Fruit fly (Drosophila melanogaster) whole organism, wandering third instar larva: ENCODE measurements around the gene Scgbeta.
"Not testable (repeated sequence)": the region's sequence is repeated elsewhere in the genome, so short reads cannot be mapped to it uniquely, and the experiment has no call there.

Experiments used
- Abd-B ChIP-seq: fragments of >200 bp; optimal IDR thresholded peaks from 2 replicates; lab custom pipeline; 2017; ENCODE audit warnings: missing biosample characterization, missing genetic modification characterization
- CG32264 ChIP-seq: fragments of 200-800 bp; sonication (Bioruptor generic); optimal IDR thresholded peaks from 2 replicates; lab custom pipeline; 2016; ENCODE audit warnings: missing biosample characterization, missing genetic modification characterization
- CG9705 ChIP-seq: fragments of 200-800 bp; sonication (Bioruptor generic); optimal IDR thresholded peaks from 2 replicates; lab custom pipeline; 2018; ENCODE audit warnings: missing biosample characterization, mild to moderate bottlenecking, missing genetic modification characterization
- CrebA ChIP-seq: fragments of 200-800 bp; sonication (Bioruptor generic); optimal IDR thresholded peaks from 2 replicates; lab custom pipeline; 2016; ENCODE audit warnings: missing biosample characterization, mild to moderate bottlenecking, missing genetic modification characterization, borderline replicate concordance
- Dfd ChIP-seq: fragments of >200 bp; optimal IDR thresholded peaks from 2 replicates; lab custom pipeline; 2017; ENCODE audit warnings: missing biosample characterization, missing genetic modification characterization
- GATAd ChIP-seq: sonication (Bioruptor generic); optimal IDR thresholded peaks from 2 replicates; lab custom pipeline; 2016; ENCODE audit warnings: missing biosample characterization, missing genetic modification characterization
- HLH106 ChIP-seq: fragments of 200-800 bp; optimal IDR thresholded peaks from 3 replicates; lab custom pipeline; 2019; ENCODE audit warnings: missing biosample characterization, mild to moderate bottlenecking, missing genetic modification characterization, moderate library complexity
- Hr83 ChIP-seq: fragments of 200-300 bp; sonication (Bioruptor generic); optimal IDR thresholded peaks from 2 replicates; lab custom pipeline; 2016; ENCODE audit warnings: missing biosample characterization, mild to moderate bottlenecking, missing genetic modification characterization, moderate library complexity; ENCODE audit not compliant: poor library complexity, severe bottlenecking
- Jra ChIP-seq: sonication (Bioruptor generic); optimal IDR thresholded peaks from 2 replicates; lab custom pipeline; 2016; ENCODE audit warnings: missing biosample characterization, missing genetic modification characterization
- Myc ChIP-seq: fragments of >200 bp; optimal IDR thresholded peaks from 2 replicates; lab custom pipeline; 2017
- Rel ChIP-seq, 2 experiments: fragments of 200-800 bp; sonication (Bioruptor generic) in 1 of 2; optimal IDR thresholded peaks; 2 replicates in 1 of 2; 3 replicates in 1 of 2; lab custom pipeline; 2016 to 2019; ENCODE audit warnings: mild to moderate bottlenecking in 2 of 2, missing biosample characterization in 2 of 2, missing genetic modification characterization in 2 of 2, moderate library complexity in 1 of 2
- brk ChIP-seq: fragments of 200-800 bp; sonication (Bioruptor generic); optimal IDR thresholded peaks from 2 replicates; lab custom pipeline; 2016; ENCODE audit warnings: missing biosample characterization, mild to moderate bottlenecking, missing genetic modification characterization
- dl ChIP-seq, 2 experiments: fragments of 175-275, 200-275 bp in 1 of 2; fragments of 200-275 bp in 1 of 2; sonication (Bioruptor generic); optimal IDR thresholded peaks; lab custom pipeline; 2018; ENCODE audit warnings: mild to moderate bottlenecking in 2 of 2, missing biosample characterization in 2 of 2, missing genetic modification characterization in 2 of 2, moderate library complexity in 2 of 2; ENCODE audit not compliant: partially characterized antibody in 2 of 2, insufficient read depth in 1 of 2
- dmrt93B ChIP-seq: fragments of 200-800 bp; sonication (Bioruptor generic); optimal IDR thresholded peaks from 2 replicates; lab custom pipeline; 2018; ENCODE audit warnings: missing biosample characterization, mild to moderate bottlenecking, missing genetic modification characterization
- dsf ChIP-seq: sonication (Bioruptor generic); optimal IDR thresholded peaks from 2 replicates; lab custom pipeline; 2016; ENCODE audit warnings: missing biosample characterization, missing genetic modification characterization, borderline replicate concordance
- ey ChIP-seq: fragments of 200-800 bp; sonication (Bioruptor generic); optimal IDR thresholded peaks from 2 replicates; lab custom pipeline; 2016; ENCODE audit warnings: missing biosample characterization, missing genetic modification characterization
- fru ChIP-seq: fragments of 200-800 bp; sonication (Bioruptor generic); optimal IDR thresholded peaks from 3 replicates; lab custom pipeline; 2016; ENCODE audit warnings: missing biosample characterization, mild to moderate bottlenecking, missing genetic modification characterization
- psq ChIP-seq: fragments of 200-800 bp; sonication (Bioruptor generic); optimal IDR thresholded peaks from 3 replicates; lab custom pipeline; 2017; ENCODE audit warnings: missing biosample characterization, mild to moderate bottlenecking, missing genetic modification characterization, moderate library complexity
- rgr ChIP-seq: fragments of 200-800 bp; sonication (Bioruptor generic); optimal IDR thresholded peaks from 3 replicates; lab custom pipeline; 2016; ENCODE audit warnings: missing biosample characterization, mild to moderate bottlenecking, missing genetic modification characterization
- sage ChIP-seq: fragments of 200-800 bp; sonication (Bioruptor generic); optimal IDR thresholded peaks from 2 replicates; lab custom pipeline; 2016; ENCODE audit warnings: missing biosample characterization, mild to moderate bottlenecking, missing genetic modification characterization
- sv ChIP-seq: fragments of 200-800 bp; sonication (Bioruptor generic); optimal IDR thresholded peaks from 3 replicates; lab custom pipeline; 2016; ENCODE audit warnings: missing biosample characterization, missing genetic modification characterization
- tai ChIP-seq: sonication (Bioruptor generic); optimal IDR thresholded peaks from 2 replicates; lab custom pipeline; 2016; ENCODE audit warnings: missing biosample characterization, missing genetic modification characterization
- usp ChIP-seq: fragments of >200 bp; optimal IDR thresholded peaks from 2 replicates; lab custom pipeline; 2017; ENCODE audit warnings: missing biosample characterization, missing genetic modification characterization
- woc ChIP-seq: sonication (Bioruptor generic); optimal IDR thresholded peaks from 2 replicates; lab custom pipeline; 2016; ENCODE audit warnings: missing biosample characterization, mild to moderate bottlenecking, missing genetic modification characterization

The Scgbeta gene

dm6 chr3R:12422379-12422975 lies at the start of gene Scgbeta, which contains the start of gene CG17202:
Gene Scgbeta (minus strand): TSS chr3R:12422429.
Gene CG17202 (plus strand): TSS chr3R:12422768.
- TF ChIP-seq rgr (no peak), CG9705 (no peak), Hr83 (GFP tag; lab: Kevin White, UChicago) (peak; percentile 56)

dm6 chr3R:12467675-12468074 lies 45.4 kb upstream of the Scgbeta start, which contains the start of gene Hsp70Ba:
Gene Hsp70Ba (minus strand): TSS chr3R:12467776.
- not testable (repeated sequence) for TF ChIP-seq CG32264, brk, fru (GFP tag; lab: Kevin White, UChicago)
- TF ChIP-seq, all 38 proteins: peak for 0; not testable (repeated sequence) for 38

dm6 chr3R:12465198-12465597 lies 43.0 kb upstream of the Scgbeta start, which contains the start of gene CG5608:
Gene CG5608 (minus strand): TSS chr3R:12465298.
- not testable (repeated sequence) for TF ChIP-seq brk (GFP tag; lab: Kevin White, UChicago); HLH106; GATAd (GFP tag; lab: Kevin White, UChicago)
- TF ChIP-seq, all 38 proteins: peak for 0; not testable (repeated sequence) for 38

- no peak for TF ChIP-seq dsf (GFP tag; lab: Kevin White, UChicago)
- no peak for TF ChIP-seq Abd-B (GFP tag; lab: Kevin White, UChicago)
- TF ChIP-seq Rel (GFP tag; optimal IDR thresholded peaks at IDR 0.05; lab: Kevin White, UChicago) = no peak
- TF ChIP-seq Rel (tag; optimal IDR thresholded peaks at IDR 0.05; lab: Kevin White, UChicago) = peak; percentile 11
- TF ChIP-seq woc (GFP tag; lab: Kevin White, UChicago) = no peak
- peak; percentile 91 for TF ChIP-seq psq (GFP tag; lab: Kevin White, UChicago)
- TF ChIP-seq CrebA (GFP tag; lab: Kevin White, UChicago) = no peak
- peak; percentile 23 for TF ChIP-seq Myc (lab: Kevin White, UChicago)
- TF ChIP-seq sage = no peak
Measured at dm6 chr3R:12459879-12460522, 37.8 kb upstream of the Scgbeta start, which contains the start of the genes CG5961 and Polr3C. Gene CG5961 (minus strand): TSS chr3R:12460294. Gene Polr3C (plus strand): TSS chr3R:12460414.

dm6 chr3R:12456370-12456940 lies 34.2 kb upstream of the Scgbeta start, which contains the start of gene trus:
Gene trus (plus strand): TSS chr3R:12456573.
- TF ChIP-seq usp (GFP tag; lab: Kevin White, UChicago) (no peak), dmrt93B (GFP tag; lab: Kevin White, UChicago) (no peak), Jra (no peak), HLH106 (no peak), ey (GFP tag; lab: Kevin White, UChicago) (no peak), sv (GFP tag; lab: Kevin White, UChicago) (no peak), tai (no peak), dl (GFP tag; optimal IDR thresholded peaks at IDR 0.05; lab: Kevin White, UChicago; ENCODE audit: insufficient read depth in 1 of 2, partially characterized antibody in 2 of 2) (no peak)
- TF ChIP-seq, all 38 proteins: peak for 0

dm6 chr3R:12454492-12454891 lies 32.3 kb upstream of the Scgbeta start:
- TF ChIP-seq Dfd (GFP tag; lab: Kevin White, UChicago) (no peak), HLH106 (no peak), GATAd (GFP tag; lab: Kevin White, UChicago) (no peak)
